Worm (Caenorhabditis elegans) whole organism, mixed stage, embryonic: ENCODE results near the gene ech-3.

Source experiments
- bed-3 ChIP-seq: fragments of 200-800 bp; sonication (Bioruptor generic); optimal IDR thresholded peaks from 3 replicates; lab custom pipeline; 2018; ENCODE audit warnings: mild to moderate bottlenecking, missing genetic modification characterization, moderate library complexity, missing compliant biosample characterization
- blmp-1 ChIP-seq: fragments of 150-350 bp; optimal IDR thresholded peaks from 2 replicates; lab custom pipeline; 2014; ENCODE audit warnings: missing biosample characterization, missing genetic modification characterization
- ceh-39 ChIP-seq: fragments of 150-350 bp; optimal IDR thresholded peaks from 2 replicates; lab custom pipeline; 2014; ENCODE audit warnings: missing biosample characterization, missing genetic modification characterization
- ceh-43 ChIP-seq: fragments of 200-800 bp; sonication (Bioruptor generic); optimal IDR thresholded peaks from 2 replicates; lab custom pipeline; 2018; ENCODE audit warnings: mild to moderate bottlenecking, missing genetic modification characterization, moderate library complexity, missing compliant biosample characterization
- ces-1 ChIP-seq: fragments of 150-350 bp; optimal IDR thresholded peaks from 2 replicates; lab custom pipeline; 2014; ENCODE audit warnings: missing biosample characterization, missing genetic modification reagents, missing genetic modification characterization
- cnd-1 ChIP-seq: fragments of 200-800 bp; sonication (Bioruptor generic); optimal IDR thresholded peaks from 2 replicates; lab custom pipeline; 2018; ENCODE audit warnings: mild to moderate bottlenecking, missing genetic modification characterization, missing compliant biosample characterization
- drap-1 ChIP-seq: fragments of 200-800 bp; sonication (Bioruptor generic); optimal IDR thresholded peaks from 3 replicates; lab custom pipeline; 2018; ENCODE audit warnings: mild to moderate bottlenecking, missing genetic modification characterization, missing compliant biosample characterization
- elt-3 ChIP-seq: fragments of 150-350 bp; optimal IDR thresholded peaks from 2 replicates; lab custom pipeline; 2014; ENCODE audit warnings: missing biosample characterization, missing genetic modification characterization
- flh-1 ChIP-seq: fragments of 200-800 bp; sonication (Bioruptor generic); optimal IDR thresholded peaks from 2 replicates; lab custom pipeline; 2018; ENCODE audit warnings: mild to moderate bottlenecking, missing genetic modification characterization, moderate library complexity, missing compliant biosample characterization
- ham-2 ChIP-seq: fragments of 200-800 bp; sonication (Bioruptor generic); optimal IDR thresholded peaks from 2 replicates; lab custom pipeline; 2018; ENCODE audit warnings: mild to moderate bottlenecking, missing genetic modification characterization, missing compliant biosample characterization
- hlh-1 ChIP-seq: fragments of 150-350 bp; optimal IDR thresholded peaks from 2 replicates; lab custom pipeline; 2014; ENCODE audit warnings: missing biosample characterization, missing genetic modification reagents, missing genetic modification characterization
- lin-32 ChIP-seq: fragments of 200-800 bp; sonication (Bioruptor generic); optimal IDR thresholded peaks from 2 replicates; lab custom pipeline; 2018; ENCODE audit warnings: mild to moderate bottlenecking, missing genetic modification characterization, missing compliant biosample characterization
- lsy-2 ChIP-seq: fragments of 150-350 bp; optimal IDR thresholded peaks from 2 replicates; lab custom pipeline; 2014; ENCODE audit warnings: missing biosample characterization, missing genetic modification characterization
- mab-5 ChIP-seq: fragments of 150-350 bp; optimal IDR thresholded peaks from 2 replicates; lab custom pipeline; 2014; ENCODE audit warnings: missing biosample characterization, missing genetic modification characterization
- mep-1 ChIP-seq: fragments of 150-350 bp; optimal IDR thresholded peaks from 2 replicates; lab custom pipeline; 2017; ENCODE audit warnings: missing biosample characterization, missing genetic modification reagents, missing genetic modification characterization, inconsistent platforms
- mls-2 ChIP-seq: sonication (generic microtip); optimal IDR thresholded peaks from 2 replicates; lab custom pipeline; 2016; ENCODE audit warnings: mild to moderate bottlenecking, missing genetic modification characterization, moderate library complexity, missing compliant biosample characterization
- nhr-237 ChIP-seq: fragments of 150-350 bp; optimal IDR thresholded peaks from 2 replicates; lab custom pipeline; 2014; ENCODE audit warnings: missing biosample characterization, missing genetic modification characterization
- nhr-28 ChIP-seq: fragments of 150-350 bp; optimal IDR thresholded peaks from 2 replicates; lab custom pipeline; 2014; ENCODE audit warnings: missing biosample characterization, missing genetic modification characterization
- nhr-76 ChIP-seq: sonication (generic microtip); optimal IDR thresholded peaks from 2 replicates; lab custom pipeline; 2017; ENCODE audit warnings: missing biosample characterization, missing genetic modification characterization
- pha-4 ChIP-seq: fragments of 150-350 bp; optimal IDR thresholded peaks from 2 replicates; lab custom pipeline; 2018; ENCODE audit warnings: missing biosample characterization, missing genetic modification reagents, missing genetic modification characterization
- sem-2 ChIP-seq: fragments of 200-800 bp; sonication (Bioruptor generic); optimal IDR thresholded peaks from 2 replicates; lab custom pipeline; 2018; ENCODE audit warnings: mild to moderate bottlenecking, missing genetic modification characterization, missing compliant biosample characterization
- snpc-4 ChIP-seq: fragments of 150-350 bp; optimal IDR thresholded peaks from 2 replicates; lab custom pipeline; 2014; ENCODE audit warnings: missing biosample characterization, missing genetic modification characterization
- sptf-1 ChIP-seq: sonication (generic microtip); optimal IDR thresholded peaks from 2 replicates; lab custom pipeline; 2017; ENCODE audit warnings: mild to moderate bottlenecking, missing genetic modification characterization, moderate library complexity, missing compliant biosample characterization
- tbx-8 ChIP-seq: fragments of 200-800 bp; sonication (Bioruptor generic); optimal IDR thresholded peaks from 2 replicates; lab custom pipeline; 2018; ENCODE audit warnings: mild to moderate bottlenecking, missing genetic modification characterization, moderate library complexity, missing compliant biosample characterization
- unc-120 ChIP-seq: sonication (generic microtip); optimal IDR thresholded peaks from 2 replicates; lab custom pipeline; 2017; ENCODE audit warnings: missing genetic modification characterization, missing compliant biosample characterization; ENCODE audit not compliant: poor library complexity, severe bottlenecking
- unc-62 ChIP-seq: fragments of 150-350 bp; optimal IDR thresholded peaks from 2 replicates; lab custom pipeline; 2014; ENCODE audit warnings: missing biosample characterization, missing genetic modification reagents, missing genetic modification characterization
- zip-8 ChIP-seq: fragments of 150-350 bp; optimal IDR thresholded peaks from 2 replicates; lab custom pipeline; 2014; ENCODE audit warnings: missing biosample characterization, missing genetic modification characterization

Gene ech-3

ce11 chrV:7980370-7980987 lies 41.5 kb upstream of the ech-3 start:
- TF ChIP-seq drap-1 (no peak), ces-1 (GFP tag; lab: Kevin White, UChicago) (peak; percentile 27), elt-3 (no peak), lin-32 (no peak), sem-2 (GFP tag; lab: Kevin White, UChicago) (no peak)

ce11 chrV:7980993-7981595 lies 40.9 kb upstream of the ech-3 start, which contains the start of gene F26D11.1:
F26D11.1 (plus strand) TSS chrV:7981545.
- TF ChIP-seq elt-3 (no peak), nhr-237 (tag; lab: Kevin White, UChicago) (no peak), mab-5 (tag; lab: Kevin White, UChicago) (no peak), tbx-8 (GFP tag; lab: Kevin White, UChicago) (no peak)

- TF ChIP-seq lsy-2 (tag; lab: Kevin White, UChicago) (peak; percentile 94), ces-1 (GFP tag; lab: Kevin White, UChicago) (peak; percentile 83), mep-1 (tag; lab: Kevin White, UChicago) (peak; percentile 33), sptf-1 (tag; lab: Kevin White, UChicago) (no peak)
Observed at ce11 chrV:7983381-7984052, 38.5 kb upstream of the ech-3 start, which contains the start of the genes natb-1 and abhd-12. natb-1 (minus strand) TSS chrV:7983431. abhd-12 (plus strand) TSS chrV:7983879.

- TF ChIP-seq nhr-28 (no peak), mls-2 (no peak), nhr-76 (tag; lab: Kevin White, UChicago) (no peak), bed-3 (GFP tag; lab: Kevin White, UChicago) (no peak), nhr-237 (tag; lab: Kevin White, UChicago) (no peak), hlh-1 (tag; lab: Kevin White, UChicago) (no peak), zip-8 (tag; lab: Kevin White, UChicago) (no peak), unc-62 (GFP tag; lab: Kevin White, UChicago) (no peak), flh-1 (GFP tag; lab: Kevin White, UChicago) (no peak), ham-2 (no peak), elt-3 (no peak), unc-120 (tag; lab: Kevin White, UChicago) (no peak), sptf-1 (tag; lab: Kevin White, UChicago) (no peak), ceh-39 (tag; lab: Kevin White, UChicago) (no peak), ceh-43 (GFP tag; lab: Kevin White, UChicago) (no peak), drap-1 (no peak), mab-5 (tag; lab: Kevin White, UChicago) (no peak), snpc-4 (no peak), pha-4 (tag; lab: Kevin White, UChicago) (no peak), cnd-1 (tag; lab: Kevin White, UChicago) (no peak)
Observed at ce11 chrV:7985860-7986259, 36.2 kb upstream of the ech-3 start, which contains the start of gene Y97E10AL.1. Y97E10AL.1 (plus strand) TSS chrV:7986160.

ce11 chrV:7994570-7994969 lies 27.4 kb upstream of the ech-3 start, which contains the start of gene ceh-76:
ceh-76 (minus strand) TSS chrV:7994670.
- TF ChIP-seq nhr-237 (tag; lab: Kevin White, UChicago), result no peak
- TF ChIP-seq, all 35 proteins: peak for 0

ce11 chrV:7995165-7995564 lies 26.9 kb upstream of the ech-3 start:
- no peak for TF ChIP-seq blmp-1
- peak; percentile 53 for TF ChIP-seq hlh-1 (tag; lab: Kevin White, UChicago)
- TF ChIP-seq ceh-43 (GFP tag; lab: Kevin White, UChicago), result no peak
